Fruit fly (Drosophila melanogaster) whole organism, embryonic: Measurements from ENCODE around the gene Prp18.

ENCODE experiments used
- Atf6 ChIP-seq: fragments of 200-800 bp; sonication (Bioruptor generic); IDR thresholded peaks from 2 replicates; pipeline ENCODE4 v1.3.6; 2022; ENCODE audit warnings: missing biosample characterization, missing genetic modification characterization
- CG10147 ChIP-seq: fragments of 200-800 bp; sonication (Bioruptor generic); optimal IDR thresholded peaks from 2 replicates; lab custom pipeline; 2019; ENCODE audit warnings: missing biosample characterization, mild to moderate bottlenecking, missing genetic modification characterization, moderate library complexity
- CG11085 ChIP-seq: fragments of 200-800 bp; sonication (Bioruptor generic); IDR thresholded peaks from 2 replicates; pipeline ENCODE4 v1.3.6; 2022; ENCODE audit warnings: missing biosample characterization, missing genetic modification characterization
- CG11456 ChIP-seq: fragments of 200-800 bp; sonication (Bioruptor generic); IDR thresholded peaks from 3 replicates; pipeline ENCODE4 v1.3.6; 2022; ENCODE audit warnings: missing biosample characterization, missing genetic modification characterization
- CG13624 ChIP-seq: fragments of 200-800 bp; sonication (Bioruptor generic); optimal IDR thresholded peaks from 2 replicates; lab custom pipeline; 2016; ENCODE audit warnings: missing biosample characterization, missing genetic modification characterization
- CG13894 ChIP-seq: fragments of 200-800 bp; sonication (Bioruptor generic); optimal IDR thresholded peaks from 3 replicates; lab custom pipeline; 2018; ENCODE audit warnings: missing biosample characterization, mild to moderate bottlenecking, missing genetic modification characterization, moderate library complexity
- CG14050 ChIP-seq: fragments of 200-800 bp; sonication (Bioruptor generic); IDR thresholded peaks from 3 replicates; pipeline ENCODE4 v1.3.6; 2022; ENCODE audit warnings: missing biosample characterization, missing genetic modification characterization
- CG2202 ChIP-seq: fragments of 200-800 bp; sonication (Bioruptor generic); optimal IDR thresholded peaks from 2 replicates; lab custom pipeline; 2018; ENCODE audit warnings: missing biosample characterization, mild to moderate bottlenecking, missing genetic modification characterization
- CG2889 ChIP-seq: fragments of 200-800 bp; sonication (Bioruptor generic); IDR thresholded peaks from 3 replicates; pipeline ENCODE4 v1.3.6; 2022; ENCODE audit warnings: missing biosample characterization, missing genetic modification characterization
- CG32532 ChIP-seq: fragments of 200-800 bp; sonication (Bioruptor generic); IDR thresholded peaks from 2 replicates; pipeline ENCODE4 v1.3.6; 2022; ENCODE audit warnings: missing biosample characterization, missing genetic modification characterization
- CG34224 ChIP-seq: fragments of 200-800 bp; sonication (Bioruptor generic); IDR thresholded peaks from 3 replicates; pipeline ENCODE4 v1.3.6; 2022; ENCODE audit warnings: missing biosample characterization, missing genetic modification characterization; ENCODE audit not compliant: partially characterized antibody
- CG3838 ChIP-seq: fragments of 200-800 bp; sonication (Bioruptor generic); optimal IDR thresholded peaks from 3 replicates; lab custom pipeline; 2016; ENCODE audit warnings: missing biosample characterization, missing genetic modification characterization
- CG4404 ChIP-seq: fragments of 200-800 bp; sonication (Bioruptor generic); IDR thresholded peaks from 2 replicates; pipeline ENCODE4 v1.3.6; 2022; ENCODE audit warnings: missing biosample characterization, missing genetic modification characterization
- CG6813 ChIP-seq: fragments of 200-800 bp; sonication (Bioruptor generic); optimal IDR thresholded peaks from 2 replicates; lab custom pipeline; 2017; ENCODE audit warnings: missing biosample characterization, missing genetic modification characterization, mild to moderate bottlenecking, moderate library complexity, missing genetic modification reagents
- CG7556 ChIP-seq: fragments of 200-800 bp; sonication (Bioruptor generic); optimal IDR thresholded peaks from 2 replicates; lab custom pipeline; 2017; ENCODE audit warnings: missing biosample characterization, mild to moderate bottlenecking, missing genetic modification characterization
- CG9932 ChIP-seq: fragments of 200-800 bp; sonication (Bioruptor generic); IDR thresholded peaks from 2 replicates; pipeline ENCODE4 v1.3.6; 2022; ENCODE audit warnings: missing biosample characterization, missing genetic modification characterization
- Dip3 ChIP-seq: fragments of 200-800 bp; sonication (Bioruptor generic); optimal IDR thresholded peaks from 3 replicates; lab custom pipeline; 2016; ENCODE audit warnings: missing biosample characterization, missing genetic modification characterization
- Doc3 ChIP-seq: fragments of 200-800 bp; sonication (Bioruptor generic); IDR thresholded peaks from 3 replicates; pipeline ENCODE4 v1.3.6; 2022; ENCODE audit warnings: missing biosample characterization, missing genetic modification characterization; ENCODE audit not compliant: partially characterized antibody
- Dref ChIP-seq: fragments of 200-800 bp; sonication (Bioruptor generic); IDR thresholded peaks from 2 replicates; pipeline ENCODE4 v1.3.6; 2022; ENCODE audit warnings: missing biosample characterization, missing genetic modification characterization
- Drgx ChIP-seq: fragments of 200-800 bp; sonication (Bioruptor generic); IDR thresholded peaks from 2 replicates; pipeline ENCODE4 v1.3.6; 2022; ENCODE audit warnings: missing biosample characterization, missing genetic modification characterization
- E2f2 ChIP-seq: fragments of 200-800 bp; sonication (Bioruptor generic); IDR thresholded peaks from 2 replicates; pipeline ENCODE4 v1.3.6; 2022; ENCODE audit warnings: missing biosample characterization, missing genetic modification characterization
- Ets65A ChIP-seq: fragments of 200-800 bp; sonication (Bioruptor generic); peaks from one replicate; lab custom pipeline; 2016; ENCODE audit warnings: missing biosample characterization, missing genetic modification characterization
- H2.0 ChIP-seq: fragments of 200-800 bp; sonication (Bioruptor generic); IDR thresholded peaks from 2 replicates; pipeline ENCODE4 v1.3.6; 2022; ENCODE audit warnings: missing biosample characterization, missing genetic modification characterization
- HLH3B ChIP-seq: fragments of 200-800 bp; sonication (Bioruptor generic); IDR thresholded peaks from 2 replicates; pipeline ENCODE4 v1.3.6; 2022; ENCODE audit warnings: missing biosample characterization, missing genetic modification characterization
- Hand ChIP-seq: fragments of 200-800 bp; sonication (Bioruptor generic); optimal IDR thresholded peaks from 2 replicates; lab custom pipeline; 2017; ENCODE audit warnings: mild to moderate bottlenecking, missing biosample characterization, missing genetic modification reagents, missing genetic modification characterization
- Lpt ChIP-seq: fragments of >200 bp; optimal IDR thresholded peaks from 2 replicates; lab custom pipeline; 2018; ENCODE audit warnings: missing biosample characterization, missing genetic modification characterization
- Max ChIP-seq: fragments of 200-800 bp; sonication (Bioruptor generic); optimal IDR thresholded peaks from 2 replicates; lab custom pipeline; 2016; ENCODE audit warnings: missing biosample characterization, mild to moderate bottlenecking, missing genetic modification characterization
- NC2β ChIP-seq: fragments of 200-800 bp; sonication (Bioruptor generic); optimal IDR thresholded peaks from 2 replicates; lab custom pipeline; 2016; ENCODE audit warnings: missing biosample characterization, missing genetic modification characterization
- NfI ChIP-seq: fragments of 200-800 bp; sonication (Bioruptor generic); optimal IDR thresholded peaks from 3 replicates; lab custom pipeline; 2018; ENCODE audit warnings: missing biosample characterization, mild to moderate bottlenecking, missing genetic modification characterization, moderate library complexity
- Oaz ChIP-seq: fragments of 200-800 bp; sonication (Bioruptor generic); IDR thresholded peaks from 2 replicates; pipeline ENCODE4 v1.3.6; 2022; ENCODE audit warnings: missing biosample characterization, missing genetic modification characterization
- Sin3A ChIP-seq: fragments of >200 bp; optimal IDR thresholded peaks from 2 replicates; lab custom pipeline; 2018
- Sry-δ ChIP-seq: fragments of 200-800 bp; sonication (Bioruptor generic); optimal IDR thresholded peaks from 2 replicates; lab custom pipeline; 2016; ENCODE audit warnings: missing biosample characterization, missing genetic modification characterization
- ab ChIP-seq: fragments of 200-800 bp; sonication (Bioruptor generic); optimal IDR thresholded peaks from 2 replicates; lab custom pipeline; 2016; ENCODE audit warnings: missing biosample characterization, missing genetic modification characterization
- aop ChIP-seq: fragments of 200-800 bp; sonication (Bioruptor generic); IDR thresholded peaks from 2 replicates; pipeline ENCODE4 v1.3.6; 2022; ENCODE audit warnings: missing biosample characterization, missing genetic modification characterization
- bsh ChIP-seq, 2 experiments: fragments of 200-800 bp; sonication (Bioruptor generic); optimal IDR thresholded peaks; 2 replicates each; lab custom pipeline; 2017 to 2018; ENCODE audit warnings: mild to moderate bottlenecking in 2 of 2, missing biosample characterization in 2 of 2, missing genetic modification characterization in 2 of 2, moderate library complexity in 1 of 2
- ems ChIP-seq: fragments of 200-800 bp; sonication (Bioruptor generic); optimal IDR thresholded peaks from 3 replicates; lab custom pipeline; 2016; ENCODE audit warnings: missing biosample characterization, missing genetic modification characterization
- esg ChIP-seq: fragments of 200-800 bp; sonication (Bioruptor generic); conservative IDR thresholded peaks from 2 replicates; pipeline ENCODE4 v1.3.6; 2022; ENCODE audit warnings: missing biosample characterization, missing genetic modification characterization
- fd3F ChIP-seq: fragments of 200-800 bp; sonication (Bioruptor generic); optimal IDR thresholded peaks from 2 replicates; lab custom pipeline; 2018; ENCODE audit warnings: missing biosample characterization, mild to moderate bottlenecking, missing genetic modification characterization, moderate library complexity
- gce ChIP-seq: fragments of 200-800 bp; sonication (Bioruptor generic); IDR thresholded peaks from 3 replicates; pipeline ENCODE4 v1.3.6; 2022; ENCODE audit warnings: missing biosample characterization, missing genetic modification characterization
- gsb-n ChIP-seq: fragments of 200-800 bp; sonication (Bioruptor generic); optimal IDR thresholded peaks from 3 replicates; lab custom pipeline; 2018; ENCODE audit warnings: missing biosample characterization, mild to moderate bottlenecking, missing genetic modification characterization
- jing ChIP-seq: fragments of 200-800 bp; sonication (Bioruptor generic); optimal IDR thresholded peaks from 2 replicates; lab custom pipeline; 2018; ENCODE audit warnings: missing biosample characterization, mild to moderate bottlenecking, missing genetic modification characterization
- lilli ChIP-seq: fragments of 200-800 bp; sonication (Bioruptor generic); optimal IDR thresholded peaks from 3 replicates; lab custom pipeline; 2016; ENCODE audit warnings: missing biosample characterization, missing genetic modification characterization
- mam ChIP-seq: fragments of 200-800 bp; sonication (Bioruptor generic); optimal IDR thresholded peaks from 3 replicates; lab custom pipeline; 2016; ENCODE audit warnings: missing biosample characterization, missing genetic modification characterization
- mirr ChIP-seq: fragments of 200-800 bp; sonication (Bioruptor generic); optimal IDR thresholded peaks from 3 replicates; lab custom pipeline; 2018; ENCODE audit warnings: missing biosample characterization, mild to moderate bottlenecking, missing genetic modification characterization
- nmo ChIP-seq: fragments of 200-800 bp; sonication (Bioruptor generic); optimal IDR thresholded peaks from 2 replicates; lab custom pipeline; 2018; ENCODE audit warnings: missing biosample characterization, mild to moderate bottlenecking, missing genetic modification characterization, moderate library complexity
- org-1 ChIP-seq: fragments of 200-800 bp; sonication (Bioruptor generic); optimal IDR thresholded peaks from 2 replicates; lab custom pipeline; 2017; ENCODE audit warnings: missing biosample characterization, missing genetic modification characterization
- scrt ChIP-seq: fragments of 200-800 bp; sonication (Bioruptor generic); optimal IDR thresholded peaks from 2 replicates; lab custom pipeline; 2018; ENCODE audit warnings: missing biosample characterization, mild to moderate bottlenecking, missing genetic modification characterization, moderate library complexity
- tap ChIP-seq: fragments of 200-800 bp; optimal IDR thresholded peaks from 3 replicates; lab custom pipeline; 2019; ENCODE audit warnings: missing biosample characterization, mild to moderate bottlenecking, missing genetic modification characterization, moderate library complexity
- unc-4 ChIP-seq: fragments of 200-800 bp; sonication (Bioruptor generic); IDR thresholded peaks from 2 replicates; pipeline ENCODE4 v1.3.6; 2022; ENCODE audit warnings: missing biosample characterization, missing genetic modification characterization; ENCODE audit not compliant: partially characterized antibody
- vnd ChIP-seq: fragments of 200-800 bp; sonication (Bioruptor generic); IDR thresholded peaks from 3 replicates; pipeline ENCODE4 v1.3.6; 2022; ENCODE audit warnings: missing biosample characterization, missing genetic modification characterization; ENCODE audit not compliant: partially characterized antibody
- yki ChIP-seq: fragments of >200 bp; optimal IDR thresholded peaks from 3 replicates; lab custom pipeline; 2018
- zen ChIP-seq: fragments of 200-800 bp; sonication (Bioruptor generic); optimal IDR thresholded peaks from 3 replicates; lab custom pipeline; 2018; ENCODE audit warnings: missing biosample characterization, mild to moderate bottlenecking, missing genetic modification characterization, moderate library complexity

Prp18 gene

dm6 chr3R:19023862-19024261 is 7.2 kb downstream of the Prp18 start, which contains the start of the genes CG6005 and CG14286 (continued):
- peak; percentile 85 for TF ChIP-seq unc-4 (GFP tag; lab: Robert Waterston, UW)
- peak; percentile 80 for TF ChIP-seq gsb-n (tag; lab: Kevin White, UChicago)
- peak; percentile 69 for TF ChIP-seq mam (GFP tag; lab: Kevin White, UChicago)
- TF ChIP-seq jing (GFP tag; lab: Kevin White, UChicago) = no peak
- no peak for TF ChIP-seq yki
- TF ChIP-seq fd3F (GFP tag; lab: Kevin White, UChicago) = peak; percentile 35
- TF ChIP-seq Max (GFP tag; lab: Kevin White, UChicago) = peak; percentile 25
- peak; percentile 38 for TF ChIP-seq NC2β (GFP tag; lab: Kevin White, UChicago)
- TF ChIP-seq HLH3B = peak; percentile 37; the same call in 1 of the 2 replicates
- TF ChIP-seq CG34224 (GFP tag; lab: Robert Waterston, UW) = peak; percentile 82
- no peak for TF ChIP-seq tap (tag; lab: Kevin White, UChicago)
- peak; percentile 92 for TF ChIP-seq CG11456 (GFP tag; lab: Robert Waterston, UW)
- TF ChIP-seq ab (GFP tag; lab: Kevin White, UChicago) = no peak
- TF ChIP-seq scrt (GFP tag; lab: Kevin White, UChicago) = no peak
- TF ChIP-seq CG6813 (GFP tag; lab: Kevin White, UChicago) = no peak
- peak; percentile 75 for TF ChIP-seq CG13624 (GFP tag; lab: Kevin White, UChicago)
- TF ChIP-seq CG32532 (GFP tag; lab: Robert Waterston, UW) = peak; percentile 85
- no peak for TF ChIP-seq CG7556 (GFP tag; lab: Kevin White, UChicago)
- TF ChIP-seq Dref = peak; percentile 55
- TF ChIP-seq CG2889 (GFP tag; lab: Robert Waterston, UW) = 0 out of 3 replicates have a peak, but pooled peaks have one; percentile 25
- TF ChIP-seq zen (tag; lab: Kevin White, UChicago) = no peak
- TF ChIP-seq Doc3 (GFP tag; lab: Robert Waterston, UW) = peak; percentile 57; the same call in 2 of the 3 replicates
- TF ChIP-seq Drgx (GFP tag; lab: Robert Waterston, UW) = peak; percentile 52
- peak; percentile 77 for TF ChIP-seq E2f2 (GFP tag; lab: Robert Waterston, UW)
- peak; percentile 93 for TF ChIP-seq CG9932 (GFP tag; lab: Robert Waterston, UW)
- peak; percentile 38 for TF ChIP-seq nmo (GFP tag; lab: Kevin White, UChicago)
- TF ChIP-seq Sry-δ (GFP tag; lab: Kevin White, UChicago) = peak; percentile 84
- TF ChIP-seq esg (GFP tag; lab: Robert Waterston, UW) = no peak; the same call in 1 of the 2 replicates
- no peak for TF ChIP-seq CG3838 (GFP tag; lab: Kevin White, UChicago)
- TF ChIP-seq CG13894 = no peak
- peak; percentile 79 for TF ChIP-seq vnd
- peak; percentile 62 for TF ChIP-seq Atf6 (GFP tag; lab: Robert Waterston, UW)
- TF ChIP-seq CG2202 (tag; lab: Kevin White, UChicago) = no peak
- peak; percentile 69 for TF ChIP-seq NfI (GFP tag; lab: Kevin White, UChicago)
- peak; percentile 49 for TF ChIP-seq Sin3A (lab: Kevin White, UChicago)
- no peak for TF ChIP-seq Lpt (GFP tag; lab: Kevin White, UChicago)
- peak; percentile 65 for TF ChIP-seq ems (GFP tag; lab: Kevin White, UChicago)
- TF ChIP-seq org-1 (GFP tag; lab: Kevin White, UChicago) = no peak
- TF ChIP-seq CG4404 = 0 out of 2 replicates have a peak, but pooled peaks have one; percentile 9
- peak; percentile 67; the same call in 1 of the 2 replicates for TF ChIP-seq aop (GFP tag; lab: Robert Waterston, UW)
- TF ChIP-seq H2.0 (GFP tag; lab: Robert Waterston, UW) = peak; percentile 56
- TF ChIP-seq gce (GFP tag; lab: Robert Waterston, UW) = peak; percentile 48; the same call in 1 of the 3 replicates
- TF ChIP-seq CG11085 (GFP tag; lab: Robert Waterston, UW) = peak; percentile 67; the same call in 1 of the 2 replicates
- peak; percentile 30 for TF ChIP-seq Ets65A (GFP tag; lab: Kevin White, UChicago)
- no peak for TF ChIP-seq mirr (GFP tag; lab: Kevin White, UChicago)
- peak in 1 of 2 experiments; percentile 38 for TF ChIP-seq bsh (GFP tag; optimal IDR thresholded peaks at IDR 0.05; lab: Kevin White, UChicago)
- TF ChIP-seq Dip3 (GFP tag; lab: Kevin White, UChicago) = peak; percentile 45
- TF ChIP-seq Oaz (GFP tag; lab: Robert Waterston, UW) = no peak
- TF ChIP-seq lilli = peak; percentile 84
- TF ChIP-seq Hand (GFP tag; lab: Kevin White, UChicago) = no peak
- peak; percentile 36; the same call in 1 of the 3 replicates for TF ChIP-seq CG14050
- TF ChIP-seq CG10147 (GFP tag; lab: Kevin White, UChicago) = no peak
